Worm (Caenorhabditis elegans) whole organism, early embryonic: ENCODE results near the gene swsn-4.

Source experiments
- B0310.2 ChIP-seq: sonication (generic microtip); optimal IDR thresholded peaks from 2 replicates; lab custom pipeline; 2016; ENCODE audit warnings: mild to moderate bottlenecking, missing genetic modification characterization, missing compliant biosample characterization
- F13C5.2 ChIP-seq: sonication (generic microtip); optimal IDR thresholded peaks from 2 replicates; lab custom pipeline; 2017; ENCODE audit warnings: mild to moderate bottlenecking, missing genetic modification characterization, inconsistent platforms, missing compliant biosample characterization
- aly-1 ChIP-seq: sonication (generic microtip); optimal IDR thresholded peaks from 2 replicates; lab custom pipeline; 2016; ENCODE audit warnings: missing genetic modification characterization, missing compliant biosample characterization
- ama-1 ChIP-seq: fragments of 150-350 bp; optimal IDR thresholded peaks from 2 replicates; lab custom pipeline; 2014
- ceh-13 ChIP-seq: fragments of 200-800 bp; sonication (Bioruptor generic); optimal IDR thresholded peaks from 2 replicates; lab custom pipeline; 2018; ENCODE audit warnings: mild to moderate bottlenecking, missing genetic modification characterization, missing compliant biosample characterization
- ceh-36 ChIP-seq: sonication (generic microtip); optimal IDR thresholded peaks from 2 replicates; lab custom pipeline; 2016; ENCODE audit warnings: missing genetic modification characterization, inconsistent platforms, missing compliant biosample characterization
- ets-7 ChIP-seq: sonication (generic microtip); optimal IDR thresholded peaks from 2 replicates; lab custom pipeline; 2016; ENCODE audit warnings: missing genotype, missing genetic modification characterization, missing compliant biosample characterization
- flt-1 ChIP-seq: fragments of 200-800 bp; sonication (Bioruptor generic); IDR thresholded peaks from 2 replicates; pipeline ENCODE4 v1.3.6; 2022; ENCODE audit warnings: missing genetic modification characterization, missing compliant biosample characterization
- hmbx-1 ChIP-seq: sonication (generic microtip); optimal IDR thresholded peaks from 2 replicates; lab custom pipeline; 2016; ENCODE audit warnings: mild to moderate bottlenecking, missing genetic modification characterization, missing compliant biosample characterization
- hmg-4 ChIP-seq: fragments of 200-800 bp; sonication (Bioruptor generic); optimal IDR thresholded peaks from 2 replicates; lab custom pipeline; 2018; ENCODE audit warnings: mild to moderate bottlenecking, missing genetic modification characterization, missing compliant biosample characterization
- hnd-1 ChIP-seq: sonication (generic microtip); optimal IDR thresholded peaks from 2 replicates; lab custom pipeline; 2016; ENCODE audit warnings: missing genetic modification characterization, missing compliant biosample characterization
- pes-1 ChIP-seq: fragments of 200-800 bp; sonication (Bioruptor generic); IDR thresholded peaks from 2 replicates; pipeline ENCODE4 v1.3.6; 2022; ENCODE audit warnings: missing genetic modification reagents, missing genetic modification characterization, missing compliant biosample characterization
- scrt-1 ChIP-seq: fragments of 200-800 bp; sonication (Bioruptor generic); IDR thresholded peaks from 2 replicates; pipeline ENCODE4 v1.3.6; 2022; ENCODE audit warnings: missing genetic modification characterization, missing compliant biosample characterization
- sea-1 ChIP-seq: fragments of 200-800 bp; sonication (Bioruptor generic); conservative IDR thresholded peaks from 2 replicates; pipeline ENCODE4 v1.3.6; 2022; ENCODE audit warnings: missing genetic modification characterization, missing compliant biosample characterization
- tbx-11 ChIP-seq: fragments of 200-800 bp; sonication (Bioruptor generic); IDR thresholded peaks from 2 replicates; pipeline ENCODE4 v1.3.6; 2022; ENCODE audit warnings: missing genetic modification characterization, missing compliant biosample characterization
- tbx-37 ChIP-seq: fragments of 200-800 bp; sonication (Bioruptor generic); conservative IDR thresholded peaks from 2 replicates; pipeline ENCODE4 v1.3.6; 2022; ENCODE audit warnings: missing genetic modification reagents, missing genetic modification characterization, missing compliant biosample characterization
- tra-4 ChIP-seq: sonication (generic microtip); optimal IDR thresholded peaks from 2 replicates; lab custom pipeline; 2017; ENCODE audit warnings: missing genetic modification characterization, missing compliant biosample characterization

Gene swsn-4

DNA sequence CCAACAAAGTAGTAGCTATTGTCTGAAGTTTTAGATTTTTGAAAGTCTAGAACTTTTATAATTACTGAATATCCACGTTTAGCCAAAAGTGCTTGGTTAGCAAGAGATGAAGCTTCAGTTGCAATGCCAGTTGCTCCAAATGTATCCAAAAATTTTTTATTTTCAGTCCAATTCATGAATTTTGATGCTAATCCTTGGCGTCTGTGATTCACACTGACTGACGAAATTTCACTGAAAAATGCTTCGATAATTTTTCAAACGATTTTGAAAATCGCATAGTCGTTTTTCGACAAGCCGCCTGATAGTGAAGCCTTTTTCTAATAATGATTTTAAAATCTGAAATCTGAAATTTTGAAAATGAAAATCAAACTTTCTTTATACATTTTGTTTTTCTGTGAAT is 31.8 kb upstream of the swsn-4 start:
- TF ChIP-seq ets-7 (tag; lab: Kevin White, UChicago), result no peak
- no peak for TF ChIP-seq ceh-13 (GFP tag; lab: Kevin White, UChicago)

DNA sequence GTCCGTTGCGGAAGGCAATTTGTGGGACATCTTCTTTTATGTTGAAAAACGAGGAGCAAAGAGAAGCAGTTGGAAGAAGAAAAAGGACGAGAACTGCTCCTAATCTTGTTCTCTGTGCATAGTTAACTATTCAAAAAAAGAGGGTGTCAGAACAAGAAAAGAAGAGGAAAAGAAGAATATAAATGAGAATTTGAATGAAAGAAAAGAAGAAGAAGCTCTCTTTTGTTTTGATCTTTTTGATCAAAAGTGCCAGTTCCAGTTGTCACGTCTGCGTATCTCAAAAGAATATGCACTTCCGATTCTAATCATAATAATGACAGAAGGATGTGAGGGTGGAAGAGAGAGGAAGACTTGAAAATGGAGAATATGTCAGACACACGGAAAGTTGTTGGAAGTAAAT is 30.9 kb upstream of the swsn-4 start, which contains the start of gene M7.8:
Gene M7.8 (minus strand): TSS at position 112 of the 400 bp plus-strand sequence.
- no peak for TF ChIP-seq pes-1 (GFP tag; lab: Robert Waterston, UW)
- no peak for TF ChIP-seq ets-7 (tag; lab: Kevin White, UChicago)
- no peak for TF ChIP-seq flt-1 (GFP tag; lab: Robert Waterston, UW)
- no peak for TF ChIP-seq hmg-4 (GFP tag; lab: Kevin White, UChicago)

ce11 chrIV:11097795-11098194 is 28.0 kb upstream of the swsn-4 start, which contains the start of gene M7.12:
TSS of gene M7.12 (minus strand) at chrIV:11097982.
- TF ChIP-seq ceh-13 (GFP tag; lab: Kevin White, UChicago) (no peak), pes-1 (GFP tag; lab: Robert Waterston, UW) (no peak), B0310.2 (no peak), tbx-37 (GFP tag; lab: Robert Waterston, UW) (no peak), ceh-36 (no peak), aly-1 (tag; lab: Kevin White, UChicago) (no peak), hmg-4 (GFP tag; lab: Kevin White, UChicago) (no peak), sea-1 (GFP tag; lab: Robert Waterston, UW) (no peak), scrt-1 (GFP tag; lab: Robert Waterston, UW) (no peak), hnd-1 (tag; lab: Kevin White, UChicago) (no peak), hmbx-1 (tag; lab: Kevin White, UChicago) (no peak), ama-1 (lab: Kevin White, UChicago) (no peak), tbx-11 (no peak), flt-1 (GFP tag; lab: Robert Waterston, UW) (no peak)

DNA sequence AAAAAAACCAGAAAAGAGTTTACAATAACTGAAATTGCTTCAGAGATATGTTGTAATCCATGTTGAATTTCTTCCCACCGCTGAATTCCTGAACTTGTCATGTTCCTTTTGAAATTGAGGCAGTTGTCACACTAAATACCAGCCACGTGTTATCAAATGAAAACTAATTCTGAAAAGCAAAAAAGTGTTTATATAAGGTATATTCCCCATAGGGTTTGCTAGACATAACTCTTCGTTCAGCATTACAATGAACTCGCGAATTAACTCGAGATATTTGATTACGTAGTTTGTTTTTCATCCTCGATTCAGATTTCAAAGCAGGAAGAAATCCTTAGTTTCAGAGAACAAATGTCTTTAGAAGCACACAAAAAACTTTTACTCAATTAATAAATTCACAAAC is 25.6 kb upstream of the swsn-4 start, which contains the start of gene str-3:
Gene str-3 (minus strand): TSS at position 101 of the 400 bp plus-strand sequence.
- TF ChIP-seq ceh-13 (GFP tag; lab: Kevin White, UChicago) (no peak), ets-7 (tag; lab: Kevin White, UChicago) (no peak), F13C5.2 (tag; lab: Kevin White, UChicago) (no peak)

- no peak for TF ChIP-seq B0310.2
- TF ChIP-seq aly-1 (tag; lab: Kevin White, UChicago), result no peak
These were observed 24.4 kb upstream of the swsn-4 start, which contains the start of gene srlf-18 for ce11 chrIV:11101383-11101782. TSS of gene srlf-18 (minus strand) at chrIV:11101483.

- TF ChIP-seq aly-1 (tag; lab: Kevin White, UChicago) (no peak), tbx-11 (no peak), tbx-37 (GFP tag; lab: Robert Waterston, UW) (no peak), F13C5.2 (tag; lab: Kevin White, UChicago) (no peak), ceh-13 (GFP tag; lab: Kevin White, UChicago) (no peak), scrt-1 (GFP tag; lab: Robert Waterston, UW) (no peak), hnd-1 (tag; lab: Kevin White, UChicago) (no peak), flt-1 (GFP tag; lab: Robert Waterston, UW) (no peak), ama-1 (lab: Kevin White, UChicago) (no peak), B0310.2 (no peak), ceh-36 (no peak), tra-4 (no peak), ets-7 (tag; lab: Kevin White, UChicago) (no peak), pes-1 (GFP tag; lab: Robert Waterston, UW) (no peak), sea-1 (GFP tag; lab: Robert Waterston, UW) (no peak), hmg-4 (GFP tag; lab: Kevin White, UChicago) (no peak), hmbx-1 (tag; lab: Kevin White, UChicago) (no peak)
These were observed 23.2 kb upstream of the swsn-4 start, which contains the start of gene srlf-17 for ce11 chrIV:11102608-11103007. TSS of gene srlf-17 (minus strand) at chrIV:11102708.

DNA sequence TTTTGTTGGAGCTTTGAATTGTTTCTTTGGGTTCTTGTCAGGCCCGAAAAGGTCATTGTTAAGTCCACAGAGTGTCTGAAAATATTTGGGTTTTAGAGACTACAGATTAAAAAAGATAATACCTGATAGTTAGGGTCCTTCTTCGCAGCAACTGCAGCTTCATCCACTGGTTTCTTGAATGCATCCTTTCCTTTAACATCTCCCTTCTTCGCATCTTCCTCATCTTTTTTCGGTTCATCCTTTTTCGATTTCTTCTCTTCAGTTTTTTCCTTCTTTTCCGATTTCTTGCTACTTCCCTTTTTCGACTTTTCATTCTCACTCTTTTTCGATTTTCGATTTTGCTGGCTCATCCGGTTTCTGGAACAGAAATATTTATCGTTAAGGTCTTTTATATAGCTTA is 22.3 kb upstream of the swsn-4 start:
- TF ChIP-seq tra-4, result no peak
- no peak for TF ChIP-seq hmbx-1 (tag; lab: Kevin White, UChicago)
- TF ChIP-seq ceh-13 (GFP tag; lab: Kevin White, UChicago), result no peak
- no peak for TF ChIP-seq tbx-11
- TF ChIP-seq ets-7 (tag; lab: Kevin White, UChicago), result no peak
- no peak for TF ChIP-seq hnd-1 (tag; lab: Kevin White, UChicago)
- TF ChIP-seq tbx-37 (GFP tag; lab: Robert Waterston, UW), result no peak
- TF ChIP-seq hmg-4 (GFP tag; lab: Kevin White, UChicago), result no peak
- no peak for TF ChIP-seq F13C5.2 (tag; lab: Kevin White, UChicago)
- TF ChIP-seq sea-1 (GFP tag; lab: Robert Waterston, UW), result no peak
- TF ChIP-seq aly-1 (tag; lab: Kevin White, UChicago), result no peak
- no peak for TF ChIP-seq ceh-36
- TF ChIP-seq B0310.2, result no peak
- no peak for TF ChIP-seq ama-1 (lab: Kevin White, UChicago)

DNA sequence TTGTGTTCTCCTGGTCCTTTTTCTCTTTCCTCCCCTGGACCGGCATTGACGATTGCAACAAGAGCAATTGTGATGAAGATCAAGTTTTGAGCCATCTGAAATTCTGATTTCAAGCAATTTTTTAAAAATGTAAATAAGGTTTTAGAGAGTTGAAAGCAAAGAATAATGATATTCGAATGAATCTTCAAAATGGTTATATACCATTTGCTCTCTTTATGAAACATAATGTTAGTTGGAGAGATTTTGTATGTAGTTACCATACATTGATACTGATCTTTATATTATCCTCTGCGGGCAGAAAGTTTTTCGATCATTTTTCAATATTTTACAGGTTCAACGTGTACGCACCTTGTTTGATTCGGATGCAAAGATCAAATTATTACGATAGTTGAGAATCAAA is 20.1 kb upstream of the swsn-4 start, which contains the start of gene srlf-24:
Gene srlf-24 (minus strand): TSS at position 101 of the 400 bp plus-strand sequence.
- no peak for TF ChIP-seq ets-7 (tag; lab: Kevin White, UChicago)
- no peak for TF ChIP-seq ama-1 (lab: Kevin White, UChicago)
- no peak for TF ChIP-seq hnd-1 (tag; lab: Kevin White, UChicago)
- no peak for TF ChIP-seq sea-1 (GFP tag; lab: Robert Waterston, UW)
- no peak for TF ChIP-seq hmbx-1 (tag; lab: Kevin White, UChicago)
- no peak for TF ChIP-seq tbx-37 (GFP tag; lab: Robert Waterston, UW)
- TF ChIP-seq F13C5.2 (tag; lab: Kevin White, UChicago), result no peak
- no peak for TF ChIP-seq pes-1 (GFP tag; lab: Robert Waterston, UW)
- no peak for TF ChIP-seq hmg-4 (GFP tag; lab: Kevin White, UChicago)
- TF ChIP-seq scrt-1 (GFP tag; lab: Robert Waterston, UW), result no peak
